Fruit fly (Drosophila melanogaster) whole organism, adult: ENCODE measurements around the gene MsR1.

Experiments
- CG11617 ChIP-seq: fragments of 200-800 bp; sonication (Bioruptor generic); optimal IDR thresholded peaks from 2 replicates; lab custom pipeline; 2017; ENCODE audit warnings: mild to moderate bottlenecking, missing biosample characterization, missing genetic modification reagents, missing genetic modification characterization
- CG12768 ChIP-seq: fragments of 200-800 bp; sonication (Bioruptor generic); optimal IDR thresholded peaks from 2 replicates; lab custom pipeline; 2017; ENCODE audit warnings: missing biosample characterization, missing genetic modification characterization, mild to moderate bottlenecking, moderate library complexity, missing genetic modification reagents
- CG1620 ChIP-seq: fragments of 200-800 bp; sonication (Bioruptor generic); optimal IDR thresholded peaks from 2 replicates; lab custom pipeline; 2016; ENCODE audit warnings: missing biosample characterization, missing genetic modification characterization
- CG7045 ChIP-seq: fragments of 200-800 bp; sonication (Bioruptor generic); optimal IDR thresholded peaks from 2 replicates; lab custom pipeline; 2017; ENCODE audit warnings: missing biosample characterization, mild to moderate bottlenecking, missing genetic modification characterization
- CG7101 ChIP-seq: fragments of 200-800 bp; sonication (Bioruptor generic); optimal IDR thresholded peaks from 2 replicates; lab custom pipeline; 2018; ENCODE audit warnings: missing biosample characterization, mild to moderate bottlenecking, missing genetic modification characterization, moderate library complexity
- Crg-1 ChIP-seq: fragments of 200-800 bp; sonication (Bioruptor generic); optimal IDR thresholded peaks from 2 replicates; lab custom pipeline; 2016; ENCODE audit warnings: missing biosample characterization, missing genetic modification characterization
- Hr96 ChIP-seq: fragments of 200-800 bp; sonication (Bioruptor generic); optimal IDR thresholded peaks from 2 replicates; lab custom pipeline; 2016; ENCODE audit warnings: missing biosample characterization, missing genetic modification characterization
- Mnt ChIP-seq: fragments of 200-800 bp; sonication (Bioruptor generic); optimal IDR thresholded peaks from 2 replicates; lab custom pipeline; 2016; ENCODE audit warnings: missing biosample characterization, mild to moderate bottlenecking, missing genetic modification characterization
- bab1 ChIP-seq: fragments of 200-800 bp; sonication (Bioruptor generic); optimal IDR thresholded peaks from 3 replicates; lab custom pipeline; 2019; ENCODE audit warnings: missing biosample characterization, mild to moderate bottlenecking, missing genetic modification characterization, moderate library complexity
- cic ChIP-seq: fragments of 200-800 bp; sonication (Bioruptor generic); optimal IDR thresholded peaks from 2 replicates; lab custom pipeline; 2017; ENCODE audit warnings: missing biosample characterization, mild to moderate bottlenecking, missing genetic modification characterization, moderate library complexity
- kay ChIP-seq: fragments of 200-800 bp; sonication (Bioruptor generic); peaks from one replicate; lab custom pipeline; 2016; ENCODE audit warnings: missing biosample characterization, missing genetic modification characterization, borderline replicate concordance
- pad ChIP-seq: fragments of 200-800 bp; sonication (Bioruptor generic); optimal IDR thresholded peaks from 3 replicates; lab custom pipeline; 2017; ENCODE audit warnings: missing biosample characterization, missing genetic modification characterization, mild to moderate bottlenecking, moderate library complexity, missing genetic modification reagents
- tj ChIP-seq: fragments of 200-800 bp; sonication (Bioruptor generic); optimal IDR thresholded peaks from 3 replicates; lab custom pipeline; 2017; ENCODE audit warnings: missing biosample characterization, mild to moderate bottlenecking, missing genetic modification characterization, moderate library complexity

DNA sequence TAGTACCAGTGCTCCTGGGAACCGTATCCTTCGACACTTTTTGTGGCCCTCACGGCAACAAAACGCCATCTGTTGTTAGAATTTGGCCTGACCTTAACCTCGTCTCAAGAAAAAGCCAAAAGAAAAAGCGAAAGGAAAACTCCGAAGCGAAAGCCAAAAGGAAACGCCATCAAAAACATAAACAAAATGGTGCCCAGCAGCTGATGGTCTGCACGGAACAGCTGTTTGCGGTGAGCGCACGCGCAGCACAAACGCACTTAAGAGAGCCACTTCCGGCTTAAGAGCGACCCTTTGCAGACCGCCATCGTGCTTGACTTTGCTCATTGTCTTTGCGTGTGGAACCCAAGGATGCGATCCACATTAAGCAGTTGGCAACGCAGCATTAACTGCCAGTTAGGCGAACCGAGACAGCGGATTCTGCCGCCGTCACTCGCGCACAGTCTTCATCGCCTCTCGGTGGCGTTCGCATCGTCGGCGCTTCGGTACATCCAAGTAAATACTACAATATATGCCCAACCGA, at the start of gene MsR1:
- TF ChIP-seq cic (GFP tag; lab: Kevin White, UChicago): no peak
- TF ChIP-seq CG11617 (GFP tag; lab: Kevin White, UChicago): no peak
- TF ChIP-seq tj: no peak
- TF ChIP-seq kay (GFP tag; lab: Kevin White, UChicago): no peak
- TF ChIP-seq CG7045 (GFP tag; lab: Kevin White, UChicago): no peak
- no peak for TF ChIP-seq CG7101 (tag; lab: Kevin White, UChicago)
- TF ChIP-seq bab1 (GFP tag; lab: Kevin White, UChicago): no peak
- no peak for TF ChIP-seq Crg-1 (GFP tag; lab: Kevin White, UChicago)
- no peak for TF ChIP-seq pad (GFP tag; lab: Kevin White, UChicago)
- no peak for TF ChIP-seq CG1620 (GFP tag; lab: Kevin White, UChicago)
- TF ChIP-seq Mnt (GFP tag; lab: Kevin White, UChicago): no peak
- TF ChIP-seq Hr96 (GFP tag; lab: Kevin White, UChicago): no peak
- no peak for TF ChIP-seq CG12768
